Worm (Caenorhabditis elegans): ENCODE results near the gene sur-5.

ce11 chrX:7289565-7289964 lies 15.8 kb downstream of the sur-5 start:
- TF ChIP-seq pha-4 (tag; optimal IDR thresholded peaks at IDR 0.05) = no peak
- peak; percentile 17 for TF ChIP-seq elt-2 (tag; optimal IDR thresholded peaks at IDR 0.05)
- no peak for TF ChIP-seq unc-55 (GFP tag; optimal IDR thresholded peaks at IDR 0.05)
- TF ChIP-seq ama-1 (optimal IDR thresholded peaks at IDR 0.05) = no peak
- TF ChIP-seq sox-4 (tag; optimal IDR thresholded peaks at IDR 0.05) = no peak
- no peak for TF ChIP-seq ceh-19 (GFP tag; optimal IDR thresholded peaks at IDR 0.05)
- no peak for TF ChIP-seq pqm-1 (tag; optimal IDR thresholded peaks at IDR 0.05)
- TF ChIP-seq lin-11 (tag; optimal IDR thresholded peaks at IDR 0.05) = no peak
- no peak for TF ChIP-seq ceh-31 (tag; optimal IDR thresholded peaks at IDR 0.05)
- no peak for TF ChIP-seq unc-3 (GFP tag; conservative IDR thresholded peaks at IDR 0.05)
- no peak for TF ChIP-seq unc-3 (tag; optimal IDR thresholded peaks at IDR 0.05)
- TF ChIP-seq hlh-13 (GFP tag; optimal IDR thresholded peaks at IDR 0.05) = no peak
- no peak for TF ChIP-seq hlh-30 (tag; optimal IDR thresholded peaks at IDR 0.05; ENCODE audit: insufficient read depth)
- no peak for TF ChIP-seq ref-2 (tag; optimal IDR thresholded peaks at IDR 0.05)
